Worm (Caenorhabditis elegans) whole organism, late embryonic: ENCODE data around the gene B0410.3.

Experiments
- K02D7.2 ChIP-seq: sonication (generic microtip); optimal IDR thresholded peaks from 2 replicates; lab custom pipeline; 2017; ENCODE audit warnings: mild to moderate bottlenecking, missing genetic modification characterization, missing compliant biosample characterization
- K09A11.1 ChIP-seq: sonication (generic microtip); optimal IDR thresholded peaks from 2 replicates; lab custom pipeline; 2017; ENCODE audit warnings: antibody characterized with exemption, mild to moderate bottlenecking, missing genetic modification characterization, missing compliant biosample characterization; ENCODE audit not compliant: insufficient read depth
- Y22D7AL.16 ChIP-seq: sonication (generic microtip); optimal IDR thresholded peaks from 2 replicates; lab custom pipeline; 2016; ENCODE audit warnings: missing genetic modification characterization, missing compliant biosample characterization
- ceh-18 ChIP-seq: sonication (generic microtip); optimal IDR thresholded peaks from 2 replicates; lab custom pipeline; 2016; ENCODE audit warnings: missing genetic modification characterization, missing compliant biosample characterization
- ceh-19 ChIP-seq: fragments of 200-800 bp; sonication (Bioruptor generic); optimal IDR thresholded peaks from 2 replicates; lab custom pipeline; 2018; ENCODE audit warnings: mild to moderate bottlenecking, missing genetic modification characterization, missing compliant biosample characterization
- ceh-24 ChIP-seq: sonication (generic microtip); optimal IDR thresholded peaks from 2 replicates; lab custom pipeline; 2016; ENCODE audit warnings: mild to moderate bottlenecking, missing genetic modification characterization, missing compliant biosample characterization
- ceh-30 ChIP-seq: fragments of 150-350 bp; optimal IDR thresholded peaks from 2 replicates; lab custom pipeline; 2014; ENCODE audit warnings: missing biosample characterization, missing genetic modification characterization
- ceh-6 ChIP-seq: fragments of 200-800 bp; sonication (Bioruptor generic); optimal IDR thresholded peaks from 2 replicates; lab custom pipeline; 2018; ENCODE audit warnings: mild to moderate bottlenecking, missing genetic modification characterization, missing compliant biosample characterization
- che-1 ChIP-seq: sonication (generic microtip); optimal IDR thresholded peaks from 2 replicates; lab custom pipeline; 2016; ENCODE audit warnings: mild to moderate bottlenecking, missing genetic modification characterization, missing compliant biosample characterization
- dmd-4 ChIP-seq: sonication (generic microtip); optimal IDR thresholded peaks from 2 replicates; lab custom pipeline; 2016; ENCODE audit warnings: borderline replicate concordance, missing genetic modification characterization, missing compliant biosample characterization
- dve-1 ChIP-seq: sonication (generic microtip); optimal IDR thresholded peaks from 2 replicates; lab custom pipeline; 2017; ENCODE audit warnings: antibody characterized with exemption, mild to moderate bottlenecking, missing genetic modification characterization, missing compliant biosample characterization
- elt-4 ChIP-seq: sonication (generic microtip); optimal IDR thresholded peaks from 2 replicates; lab custom pipeline; 2016; ENCODE audit warnings: missing genetic modification characterization, missing compliant biosample characterization
- fkh-6 ChIP-seq: sonication (generic microtip); optimal IDR thresholded peaks from 2 replicates; lab custom pipeline; 2016; ENCODE audit warnings: missing genetic modification characterization, missing compliant biosample characterization
- hlh-6 ChIP-seq: sonication (generic microtip); optimal IDR thresholded peaks from 2 replicates; lab custom pipeline; 2016; ENCODE audit warnings: missing genotype, missing genetic modification characterization, missing compliant biosample characterization
- hlh-8 ChIP-seq: sonication (generic microtip); optimal IDR thresholded peaks from 2 replicates; lab custom pipeline; 2016; ENCODE audit warnings: missing genotype, missing genetic modification characterization, missing compliant biosample characterization
- mec-3 ChIP-seq: sonication (generic microtip); optimal IDR thresholded peaks from 2 replicates; lab custom pipeline; 2016; ENCODE audit warnings: borderline replicate concordance, missing genetic modification characterization, missing compliant biosample characterization
- nfya-1 ChIP-seq: sonication (generic microtip); optimal IDR thresholded peaks from 2 replicates; lab custom pipeline; 2017; ENCODE audit warnings: missing genetic modification characterization, mild to moderate bottlenecking, missing compliant biosample characterization, antibody characterized with exemption, moderate library complexity
- odd-2 ChIP-seq: sonication (generic microtip); optimal IDR thresholded peaks from 2 replicates; lab custom pipeline; 2017; ENCODE audit warnings: antibody characterized with exemption, mild to moderate bottlenecking, missing genetic modification characterization, missing compliant biosample characterization
- pat-9 ChIP-seq: fragments of 200-800 bp; sonication (Bioruptor generic); optimal IDR thresholded peaks from 2 replicates; lab custom pipeline; 2018; ENCODE audit warnings: mild to moderate bottlenecking, missing genetic modification characterization, moderate library complexity, missing compliant biosample characterization
- pros-1 ChIP-seq: fragments of 150-350 bp; optimal IDR thresholded peaks from 2 replicates; lab custom pipeline; 2014; ENCODE audit warnings: missing biosample characterization, missing genetic modification reagents, missing genetic modification characterization
- ref-2 ChIP-seq: sonication (generic microtip); optimal IDR thresholded peaks from 2 replicates; lab custom pipeline; 2016; ENCODE audit warnings: missing genetic modification characterization, missing compliant biosample characterization
- rnt-1 ChIP-seq: sonication (generic microtip); optimal IDR thresholded peaks from 2 replicates; lab custom pipeline; 2016; ENCODE audit warnings: missing genetic modification characterization, missing compliant biosample characterization
- sdc-2 ChIP-seq: sonication (generic microtip); optimal IDR thresholded peaks from 2 replicates; lab custom pipeline; 2016; ENCODE audit warnings: missing genotype, missing genetic modification characterization, missing compliant biosample characterization
- sox-4 ChIP-seq: sonication (generic microtip); optimal IDR thresholded peaks from 2 replicates; lab custom pipeline; 2017; ENCODE audit warnings: mild to moderate bottlenecking, missing genetic modification characterization, inconsistent platforms, missing compliant biosample characterization
- tbx-2 ChIP-seq: sonication (generic microtip); optimal IDR thresholded peaks from 2 replicates; lab custom pipeline; 2016; ENCODE audit warnings: missing genetic modification characterization, missing compliant biosample characterization
- unc-42 ChIP-seq: sonication (generic microtip); optimal IDR thresholded peaks from 2 replicates; lab custom pipeline; 2016; ENCODE audit warnings: missing genotype, missing genetic modification characterization, missing compliant biosample characterization
- unc-55 ChIP-seq: sonication (generic microtip); optimal IDR thresholded peaks from 2 replicates; lab custom pipeline; 2017; ENCODE audit warnings: missing biosample characterization, missing genetic modification reagents, missing genetic modification characterization
- zip-5 ChIP-seq: sonication (generic microtip); optimal IDR thresholded peaks from 2 replicates; lab custom pipeline; 2016; ENCODE audit warnings: missing genetic modification characterization, missing compliant biosample characterization

Gene B0410.3

ce11 chrX:2891141-2891739 is at the start of gene B0410.3:
B0410.3 (minus strand) TSS chrX:2891491.
- TF ChIP-seq rnt-1 (tag; lab: Kevin White, UChicago): peak; percentile 18
- TF ChIP-seq hlh-8 (tag; lab: Kevin White, UChicago): no peak

DNA sequence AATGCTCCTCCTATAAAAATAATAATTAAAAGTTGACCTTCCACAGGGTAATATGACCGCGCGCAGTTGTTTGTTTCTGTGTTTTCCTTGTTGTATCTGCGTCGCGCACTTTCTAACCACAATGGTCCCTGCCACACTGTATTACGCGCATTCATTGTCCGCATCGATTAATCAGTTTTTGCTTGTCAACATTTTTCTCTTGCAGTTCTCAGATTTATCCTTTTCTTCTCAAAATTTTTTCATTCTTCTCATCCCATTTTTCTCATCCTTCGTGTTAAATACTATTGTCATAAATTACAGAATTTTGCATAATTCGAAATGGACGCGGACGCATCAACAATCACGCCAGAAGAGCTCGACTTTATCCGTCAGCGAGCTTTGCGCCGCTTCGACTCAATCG is 49.3 kb upstream of the B0410.3 start, which contains the start of gene pfk-1.1:
Gene pfk-1.1 (plus strand): TSS at position 301 of the 400 bp plus-strand sequence.
- no peak for TF ChIP-seq nfya-1
- peak; percentile 64 for TF ChIP-seq sdc-2 (tag; lab: Kevin White, UChicago)
- TF ChIP-seq mec-3 (tag; lab: Kevin White, UChicago): no peak

DNA sequence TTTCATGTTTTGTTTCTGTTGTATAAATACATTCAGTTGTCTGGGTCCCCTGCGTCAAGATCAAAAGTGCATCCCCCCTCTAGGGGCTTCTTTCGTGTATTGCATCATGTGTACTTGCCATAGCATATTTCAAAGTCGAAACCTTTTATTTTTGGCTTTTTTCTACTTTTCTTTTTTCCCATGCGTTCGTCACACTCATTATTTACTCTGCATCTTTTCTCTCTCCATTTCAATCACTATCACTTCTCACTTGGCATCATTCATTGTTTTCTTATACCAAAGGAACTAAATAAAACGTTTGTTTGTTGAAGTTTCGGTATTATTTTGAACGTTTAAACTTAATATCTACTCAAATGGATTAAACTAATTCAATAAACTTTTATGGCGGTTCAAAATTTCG is 48.2 kb upstream of the B0410.3 start:
- TF ChIP-seq dmd-4 (tag; lab: Kevin White, UChicago) (no peak), ceh-30 (tag; lab: Kevin White, UChicago) (no peak), odd-2 (tag; lab: Kevin White, UChicago) (no peak), sox-4 (tag; lab: Kevin White, UChicago) (no peak), fkh-6 (tag; lab: Kevin White, UChicago) (no peak), ceh-19 (GFP tag; lab: Kevin White, UChicago) (no peak), K02D7.2 (tag; lab: Kevin White, UChicago) (no peak), Y22D7AL.16 (tag; lab: Kevin White, UChicago) (no peak), elt-4 (no peak), hlh-6 (tag; lab: Kevin White, UChicago) (no peak), zip-5 (tag; lab: Kevin White, UChicago) (no peak)
- TF ChIP-seq, all 69 proteins: peak for 0

DNA sequence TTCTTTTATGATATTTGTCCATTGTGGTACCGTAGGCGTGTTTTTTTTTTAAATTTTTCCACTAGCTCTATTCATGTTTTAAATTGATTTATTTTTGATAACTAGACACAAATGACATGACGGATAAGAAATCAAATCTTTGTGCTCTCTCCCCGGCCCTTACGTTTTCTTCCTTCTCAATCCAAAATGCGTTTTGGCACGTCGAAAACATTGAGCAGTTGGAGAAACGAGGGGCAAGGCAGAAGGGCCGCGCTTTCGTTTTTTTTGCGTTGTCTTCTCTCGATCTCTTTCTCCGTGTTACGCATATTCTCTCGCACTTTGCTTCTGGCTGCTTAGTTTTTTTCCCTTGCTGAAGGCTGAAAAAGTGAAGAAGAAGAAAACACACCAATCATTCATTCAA is 47.8 kb upstream of the B0410.3 start:
- TF ChIP-seq ref-2 (tag; lab: Kevin White, UChicago) (no peak), dve-1 (tag; lab: Kevin White, UChicago) (no peak), ceh-18 (peak; percentile 36), nfya-1 (no peak), pros-1 (tag; lab: Kevin White, UChicago) (no peak), unc-42 (peak; percentile 71)

DNA sequence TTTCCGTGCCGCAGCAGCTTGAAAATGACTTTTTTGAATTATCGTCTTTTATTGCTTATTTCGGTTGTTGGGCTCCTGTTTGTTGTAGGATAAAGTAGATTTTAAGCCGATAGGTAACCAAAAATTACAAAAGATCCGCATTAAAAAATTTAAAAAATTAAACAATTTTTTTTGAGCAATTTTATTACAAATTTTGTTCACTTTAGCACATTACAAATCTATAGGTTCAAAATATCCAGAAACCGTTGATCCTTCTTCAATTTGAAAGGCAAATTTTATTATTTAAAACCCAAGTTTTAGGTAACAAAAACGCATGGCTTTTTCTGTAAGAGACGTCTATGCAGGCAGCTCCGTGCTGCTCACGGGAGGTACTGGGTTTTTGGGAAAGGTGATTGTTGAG is 41.8 kb upstream of the B0410.3 start, which contains the start of gene fard-1:
Gene fard-1 (plus strand): TSS at position 301 of the 400 bp plus-strand sequence.
- no peak for TF ChIP-seq ceh-6 (GFP tag; lab: Kevin White, UChicago)
- TF ChIP-seq che-1: no peak
- TF ChIP-seq K09A11.1 (tag; lab: Kevin White, UChicago): no peak
- no peak for TF ChIP-seq ceh-24

ce11 chrX:2931852-2932251 is 40.6 kb upstream of the B0410.3 start:
- no peak for TF ChIP-seq pat-9 (tag; lab: Kevin White, UChicago)

- TF ChIP-seq unc-55 (peak; percentile 30), ceh-6 (GFP tag; lab: Kevin White, UChicago) (no peak)
These were observed 36.8 kb upstream of the B0410.3 start for ce11 chrX:2928089-2928488.

DNA sequence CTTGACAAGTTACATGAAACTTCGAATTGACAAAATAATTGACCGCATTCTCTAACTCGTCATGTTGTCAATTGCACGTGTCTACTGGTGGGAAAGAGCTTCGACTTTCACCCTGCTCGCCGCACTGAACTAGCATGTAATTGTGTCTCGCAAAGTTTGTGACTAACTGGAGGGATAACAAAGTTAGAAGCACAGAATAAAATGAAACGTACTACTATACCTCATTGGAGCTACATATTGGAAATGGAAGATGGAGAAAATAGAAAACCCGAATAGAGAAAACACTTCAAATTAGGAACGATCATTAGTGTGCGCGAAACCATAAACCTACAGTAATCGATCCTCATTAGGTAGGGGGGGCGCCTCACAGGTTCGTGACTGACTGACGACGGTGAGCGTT is 36.3 kb upstream of the B0410.3 start:
- TF ChIP-seq tbx-2 (tag; lab: Kevin White, UChicago) (no peak), unc-42 (peak; percentile 40)
